Worm (Caenorhabditis elegans) whole organism, L2 larva: ENCODE results near the gene ebax-1.

Source experiments
- R02D3.7 ChIP-seq: fragments of 150-350 bp; optimal IDR thresholded peaks from 2 replicates; lab custom pipeline; 2014; ENCODE audit warnings: missing biosample characterization, missing genetic modification characterization
- Y55F3AM.14 ChIP-seq: fragments of 200-800 bp; sonication (Bioruptor generic); optimal IDR thresholded peaks from 2 replicates; lab custom pipeline; 2018; ENCODE audit warnings: mild to moderate bottlenecking, missing genetic modification characterization, missing compliant biosample characterization
- aly-2 ChIP-seq: fragments of 150-350 bp; optimal IDR thresholded peaks from 2 replicates; lab custom pipeline; 2014; ENCODE audit warnings: missing biosample characterization, missing genetic modification characterization
- blmp-1 ChIP-seq: sonication (generic microtip); optimal IDR thresholded peaks from 2 replicates; lab custom pipeline; 2017; ENCODE audit warnings: missing genetic modification characterization, mild to moderate bottlenecking, missing compliant biosample characterization, antibody characterized with exemption, moderate library complexity; ENCODE audit not compliant: insufficient read depth
- ceh-82 ChIP-seq: fragments of 150-350 bp; optimal IDR thresholded peaks from 2 replicates; lab custom pipeline; 2014; ENCODE audit warnings: missing biosample characterization, missing genetic modification characterization
- egl-27 ChIP-seq: sonication (generic microtip); optimal IDR thresholded peaks from 3 replicates; lab custom pipeline; 2017; ENCODE audit warnings: missing biosample characterization, missing genetic modification reagents, missing genetic modification characterization
- lin-11 ChIP-seq: fragments of 150-350 bp; sonication (generic microtip); optimal IDR thresholded peaks from 2 replicates; lab custom pipeline; 2014; ENCODE audit warnings: missing biosample characterization, missing genetic modification characterization, inconsistent platforms, mixed read lengths
- nhr-10 ChIP-seq: sonication (generic microtip); optimal IDR thresholded peaks from 2 replicates; lab custom pipeline; 2017; ENCODE audit warnings: missing biosample characterization, missing genetic modification characterization
- nhr-23 ChIP-seq: fragments of 150-350 bp; optimal IDR thresholded peaks from 2 replicates; lab custom pipeline; 2014; ENCODE audit warnings: missing biosample characterization, missing genetic modification reagents, missing genetic modification characterization
- nhr-237 ChIP-seq: fragments of 150-350 bp; optimal IDR thresholded peaks from 2 replicates; lab custom pipeline; 2014; ENCODE audit warnings: missing biosample characterization, missing genetic modification characterization
- snpc-4 ChIP-seq: fragments of 150-350 bp; optimal IDR thresholded peaks from 2 replicates; lab custom pipeline; 2014; ENCODE audit warnings: missing biosample characterization, missing genetic modification characterization
- ztf-4 ChIP-seq: fragments of 150-350 bp; optimal IDR thresholded peaks from 2 replicates; lab custom pipeline; 2014; ENCODE audit warnings: missing biosample characterization, missing genetic modification characterization

ce11 chrIV:10273360-10273759, 13.4 kb upstream of the ebax-1 start:
- TF ChIP-seq nhr-237 (tag; lab: Kevin White, UChicago) (no peak), nhr-23 (tag; lab: Kevin White, UChicago) (no peak), ztf-4 (tag; lab: Kevin White, UChicago) (no peak), ceh-82 (tag; lab: Kevin White, UChicago) (no peak), aly-2 (tag; lab: Kevin White, UChicago) (no peak), nhr-10 (no peak), R02D3.7 (no peak), snpc-4 (tag; lab: Kevin White, UChicago) (no peak), lin-11 (tag; lab: Kevin White, UChicago) (no peak), egl-27 (no peak), Y55F3AM.14 (GFP tag; lab: Kevin White, UChicago) (no peak), blmp-1 (no peak)
